Worm (Caenorhabditis elegans): ENCODE data around the gene srp-1.

ce11 chrV:726573-727483 lies 26.3 kb upstream of the srp-1 start:
- TF ChIP-seq egl-18 (GFP tag; IDR thresholded peaks at IDR 0.05) (no peak), snpc-1.3 (tag; optimal IDR thresholded peaks at IDR 0.05; ENCODE audit: insufficient read depth) (no peak), Y79H2A.3 (GFP tag; conservative IDR thresholded peaks at IDR 0.05) (no peak)
